Fruit fly (Drosophila melanogaster) S2 (cell line): ENCODE results near the gene VhaM9.7-c.

ENCODE experiments used
- CG8478 ChIP-seq: fragments of >200 bp; optimal IDR thresholded peaks from 2 replicates; lab custom pipeline; 2018
- CTCF ChIP-seq, 2 experiments: fragments of >200 bp; optimal IDR thresholded peaks; 2 replicates each; lab custom pipeline; 2018

DNA sequence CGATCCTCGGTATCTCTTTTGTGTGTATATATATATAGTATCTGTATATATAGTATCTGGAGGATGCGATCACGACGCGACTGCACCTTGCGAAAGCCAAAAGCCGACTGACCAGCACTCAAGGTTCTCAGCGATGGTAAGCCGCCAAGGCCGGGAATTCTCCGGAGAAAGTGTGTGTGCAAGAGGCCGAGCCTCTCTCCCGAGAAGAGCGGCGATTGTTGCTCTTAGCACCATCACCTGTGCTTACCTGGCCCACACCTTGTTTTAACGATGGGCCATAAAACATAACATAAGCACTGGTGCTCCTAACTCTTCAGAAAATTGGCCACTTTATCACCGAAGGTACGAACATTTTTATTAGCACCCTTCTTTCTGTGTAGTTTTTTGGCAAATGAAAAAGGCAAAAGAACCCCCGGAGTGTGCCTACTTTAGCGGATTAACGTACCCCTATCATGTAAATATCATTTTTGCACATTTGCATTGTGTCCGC, 19.3 kb downstream of the VhaM9.7-c start, which contains the start of gene mas:
- no peak for TF ChIP-seq CTCF (optimal IDR thresholded peaks at IDR 0.05; lab: Kevin White, UChicago)
- no peak for TF ChIP-seq CG8478
